Fruit fly (Drosophila melanogaster) S2 (cell line): ENCODE results near the gene InR.

ENCODE experiments used
- CG8478 ChIP-seq: fragments of >200 bp; optimal IDR thresholded peaks from 2 replicates; lab custom pipeline; 2018
- CTCF ChIP-seq, 2 experiments: fragments of >200 bp; optimal IDR thresholded peaks; 2 replicates each; lab custom pipeline; 2018

DNA sequence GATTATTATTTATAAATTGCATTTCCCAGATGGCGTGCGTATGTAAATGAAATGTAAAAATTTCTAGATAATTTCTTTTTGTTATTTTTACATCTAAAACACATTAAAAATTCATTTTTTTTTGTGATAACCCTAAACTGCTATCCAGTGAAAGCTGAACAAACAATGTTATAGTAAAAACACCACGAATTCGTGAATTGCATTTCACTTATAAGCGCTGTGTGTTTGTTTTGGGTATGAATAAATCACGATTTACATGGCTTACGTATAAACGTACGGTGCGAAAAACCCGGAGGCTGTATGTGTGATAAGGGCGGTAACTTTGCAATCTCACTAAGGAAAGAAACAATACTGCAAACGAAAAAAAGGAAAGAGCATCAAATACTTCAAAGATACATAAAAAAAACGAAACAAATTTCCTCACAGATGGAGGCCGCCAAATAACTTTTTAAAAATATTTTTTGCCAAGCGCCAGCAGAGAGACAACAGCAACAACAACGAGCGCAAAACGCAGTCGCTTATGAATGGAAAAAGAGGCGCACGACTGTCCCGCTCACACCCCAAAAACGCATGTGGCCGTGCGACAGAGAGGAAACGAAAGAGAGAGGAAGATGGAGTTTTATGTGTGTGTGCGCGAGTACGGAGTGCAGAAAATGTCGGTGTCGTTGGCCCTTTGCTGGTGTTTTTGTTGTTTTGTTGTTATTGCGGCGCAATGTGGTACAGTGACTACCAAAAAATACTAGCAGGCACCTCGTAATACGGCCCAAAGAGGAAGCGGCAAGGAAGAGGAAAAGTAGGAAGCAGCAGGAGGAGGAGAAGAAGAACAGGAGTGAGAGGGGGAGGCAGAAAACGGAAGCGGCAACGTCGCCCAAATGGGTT lies 12.7 kb downstream of the InR start:
- TF ChIP-seq CG8478 (lab: Kevin White, UChicago), result no peak
- peak in 1 of 2 experiments; percentile 3 for TF ChIP-seq CTCF (optimal IDR thresholded peaks at IDR 0.05; lab: Kevin White, UChicago)
